Fruit fly (Drosophila melanogaster) whole organism, larva: Measurements from ENCODE around the gene Cog4.
A peak's percentile ranks its signal among the peaks of the same experiment; 100 is the strongest.

Experiments
- noc ChIP-seq: fragments of 200-800 bp; sonication (Bioruptor generic); optimal IDR thresholded peaks from 3 replicates; lab custom pipeline; 2019; ENCODE audit warnings: missing biosample characterization, mild to moderate bottlenecking, missing genetic modification characterization, moderate library complexity

The Cog4 gene

dm6 chr2L:10474268-10474678 is 14.1 kb downstream of the Cog4 start, which contains the start of gene RluA-1:
TSS of gene RluA-1 (minus strand) at chr2L:10474349.
- peak; percentile 71 for TF ChIP-seq noc

- no peak for TF ChIP-seq noc
Measured at dm6 chr2L:10472257-10472656, 16.2 kb downstream of the Cog4 start.

- TF ChIP-seq noc = no peak
Measured at dm6 chr2L:10470211-10470610, 18.2 kb downstream of the Cog4 start.

dm6 chr2L:10468978-10469377 is 19.4 kb downstream of the Cog4 start:
- TF ChIP-seq noc = no peak

dm6 chr2L:10468388-10468787 is 20.0 kb downstream of the Cog4 start:
- peak; percentile 66 for TF ChIP-seq noc

- no peak for TF ChIP-seq noc
Measured at dm6 chr2L:10466865-10467270, 21.6 kb downstream of the Cog4 start.

- TF ChIP-seq noc = no peak
Measured at dm6 chr2L:10458979-10459378, 29.4 kb downstream of the Cog4 start.

dm6 chr2L:10457191-10457899 is 31.1 kb downstream of the Cog4 start, which contains the start of the genes LManI and LManII:
TSS of gene LManI (minus strand) at chr2L:10457241.
TSS of gene LManII (plus strand) at chr2L:10457658.
- TF ChIP-seq noc = no peak

DNA sequence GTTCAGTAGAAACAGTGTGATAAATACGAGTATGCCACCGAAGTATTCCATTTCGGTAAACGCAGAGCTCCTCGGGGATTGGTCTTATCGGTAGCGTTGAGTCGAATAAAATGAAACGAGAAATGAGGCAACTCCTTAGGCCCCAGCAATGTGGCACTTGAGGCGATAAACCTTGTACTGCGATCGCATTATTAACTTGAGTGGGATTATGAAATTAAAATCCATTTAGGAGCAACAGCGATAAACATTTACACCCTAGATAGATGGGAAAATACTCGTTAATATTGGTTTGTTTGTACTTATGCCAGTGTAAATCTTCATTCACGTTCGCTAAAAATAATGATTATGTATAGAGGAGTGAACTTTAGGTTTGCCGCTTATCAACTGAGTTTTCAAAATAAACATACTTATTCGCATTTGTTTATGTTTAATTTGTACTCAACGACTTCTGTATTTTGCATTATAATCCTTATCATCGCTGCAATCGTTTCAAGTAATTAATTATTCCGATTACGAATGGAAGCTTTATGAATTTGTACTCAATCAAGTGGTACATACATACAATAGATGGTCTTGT is 32.4 kb downstream of the Cog4 start:
- TF ChIP-seq noc = peak; percentile 56

- TF ChIP-seq noc = no peak
Measured at dm6 chr2L:10452296-10452695, 36.1 kb downstream of the Cog4 start, which contains the start of gene ppk10. TSS of gene ppk10 (minus strand) at chr2L:10452396.

DNA sequence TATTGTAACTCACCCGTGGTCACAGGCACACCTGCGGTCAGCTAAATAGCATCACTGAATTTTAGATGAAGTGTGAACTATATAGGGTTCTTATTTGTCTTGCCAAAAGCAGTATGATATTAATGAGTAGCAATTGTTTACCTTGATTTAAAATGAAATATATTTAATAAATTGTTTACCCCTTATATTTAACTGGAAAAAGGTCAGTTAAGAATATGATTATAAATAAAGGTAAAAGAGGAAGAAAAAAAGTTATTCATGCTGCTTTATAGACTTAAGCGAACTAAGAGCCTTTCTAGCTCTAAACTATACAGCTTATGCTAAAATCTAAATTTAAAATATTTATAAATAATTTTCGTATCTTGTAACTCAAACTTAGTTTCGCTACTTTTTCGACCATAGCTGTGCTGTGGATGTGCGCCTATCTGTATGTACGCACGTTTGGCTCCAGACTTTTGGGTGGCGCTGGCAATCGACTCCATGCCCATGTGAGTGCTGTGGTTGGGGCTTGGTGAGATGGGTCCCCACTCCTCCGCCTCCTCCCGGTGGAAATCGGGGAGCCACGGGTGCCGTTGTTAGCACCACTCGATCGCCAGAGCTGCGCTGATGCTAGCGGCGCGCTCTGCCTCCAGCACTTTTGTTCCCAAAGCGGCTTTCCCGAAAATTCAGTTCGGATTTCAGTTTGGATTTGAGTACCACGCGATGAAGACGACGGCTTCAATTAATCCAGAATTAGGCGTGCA is 46.2 kb downstream of the Cog4 start, which contains the start of gene loh:
loh (plus strand) TSS at position 487 of the 743 bp plus-strand sequence.
- no peak for TF ChIP-seq noc

- no peak for TF ChIP-seq noc
Measured at dm6 chr2L:10439174-10439573, 49.2 kb downstream of the Cog4 start, which contains the start of gene Nse4. TSS of gene Nse4 (plus strand) at chr2L:10439440.

- TF ChIP-seq noc = no peak
Measured at dm6 chr2L:10437317-10437716, 51.1 kb downstream of the Cog4 start, which contains the start of gene STUB1. TSS of gene STUB1 (plus strand) at chr2L:10437548.

- TF ChIP-seq noc = no peak
Measured at dm6 chr2L:10435606-10436160, 52.7 kb downstream of the Cog4 start, which contains the start of the genes TBC1D16 and holn1. TSS of gene TBC1D16 (minus strand) at chr2L:10435656. TSS of gene holn1 (plus strand) at chr2L:10435995.
